Fruit fly (Drosophila melanogaster) whole organism, adult: ENCODE results near the gene Hsp67Bc.

Source experiments
- CG11617 ChIP-seq: fragments of 200-800 bp; sonication (Bioruptor generic); optimal IDR thresholded peaks from 2 replicates; lab custom pipeline; 2017; ENCODE audit warnings: mild to moderate bottlenecking, missing biosample characterization, missing genetic modification reagents, missing genetic modification characterization
- CG12768 ChIP-seq: fragments of 200-800 bp; sonication (Bioruptor generic); optimal IDR thresholded peaks from 2 replicates; lab custom pipeline; 2017; ENCODE audit warnings: missing biosample characterization, missing genetic modification characterization, mild to moderate bottlenecking, moderate library complexity, missing genetic modification reagents
- CG14711 ChIP-seq: fragments of 200-800 bp; sonication (Bioruptor generic); optimal IDR thresholded peaks from 2 replicates; lab custom pipeline; 2018; ENCODE audit warnings: missing biosample characterization, mild to moderate bottlenecking, missing genetic modification characterization, moderate library complexity
- CG1620 ChIP-seq: fragments of 200-800 bp; sonication (Bioruptor generic); optimal IDR thresholded peaks from 2 replicates; lab custom pipeline; 2016; ENCODE audit warnings: missing biosample characterization, missing genetic modification characterization
- CG33017 ChIP-seq: fragments of 200-800 bp; sonication (Bioruptor generic); optimal IDR thresholded peaks from 2 replicates; lab custom pipeline; 2018; ENCODE audit warnings: missing biosample characterization, mild to moderate bottlenecking, missing genetic modification characterization, moderate library complexity
- CG5204 ChIP-seq: fragments of 200-800 bp; sonication (Bioruptor generic); optimal IDR thresholded peaks from 2 replicates; lab custom pipeline; 2016; ENCODE audit warnings: missing biosample characterization, missing genetic modification characterization
- CG7045 ChIP-seq: fragments of 200-800 bp; sonication (Bioruptor generic); optimal IDR thresholded peaks from 2 replicates; lab custom pipeline; 2017; ENCODE audit warnings: missing biosample characterization, mild to moderate bottlenecking, missing genetic modification characterization
- CG7101 ChIP-seq: fragments of 200-800 bp; sonication (Bioruptor generic); optimal IDR thresholded peaks from 2 replicates; lab custom pipeline; 2018; ENCODE audit warnings: missing biosample characterization, mild to moderate bottlenecking, missing genetic modification characterization, moderate library complexity
- Clk ChIP-seq: fragments of 200-800 bp; sonication (Bioruptor generic); optimal IDR thresholded peaks from 2 replicates; lab custom pipeline; 2017; ENCODE audit warnings: missing biosample characterization, missing genetic modification characterization
- Crg-1 ChIP-seq: fragments of 200-800 bp; sonication (Bioruptor generic); optimal IDR thresholded peaks from 2 replicates; lab custom pipeline; 2016; ENCODE audit warnings: missing biosample characterization, missing genetic modification characterization
- Hr96 ChIP-seq: fragments of 200-800 bp; sonication (Bioruptor generic); optimal IDR thresholded peaks from 2 replicates; lab custom pipeline; 2016; ENCODE audit warnings: missing biosample characterization, missing genetic modification characterization
- Mnt ChIP-seq: fragments of 200-800 bp; sonication (Bioruptor generic); optimal IDR thresholded peaks from 2 replicates; lab custom pipeline; 2016; ENCODE audit warnings: missing biosample characterization, mild to moderate bottlenecking, missing genetic modification characterization
- bab1 ChIP-seq: fragments of 200-800 bp; sonication (Bioruptor generic); optimal IDR thresholded peaks from 3 replicates; lab custom pipeline; 2019; ENCODE audit warnings: missing biosample characterization, mild to moderate bottlenecking, missing genetic modification characterization, moderate library complexity
- cic ChIP-seq: fragments of 200-800 bp; sonication (Bioruptor generic); optimal IDR thresholded peaks from 2 replicates; lab custom pipeline; 2017; ENCODE audit warnings: missing biosample characterization, mild to moderate bottlenecking, missing genetic modification characterization, moderate library complexity
- cnc ChIP-seq, 2 experiments: fragments of >200 bp; optimal IDR thresholded peaks; 2 replicates each; lab custom pipeline; 2017
- kay ChIP-seq: fragments of 200-800 bp; sonication (Bioruptor generic); peaks from one replicate; lab custom pipeline; 2016; ENCODE audit warnings: missing biosample characterization, missing genetic modification characterization, borderline replicate concordance
- ovo ChIP-seq: fragments of 200-800 bp; sonication (Bioruptor generic); optimal IDR thresholded peaks from 2 replicates; lab custom pipeline; 2016; ENCODE audit warnings: missing biosample characterization, missing genetic modification characterization
- pad ChIP-seq: fragments of 200-800 bp; sonication (Bioruptor generic); optimal IDR thresholded peaks from 3 replicates; lab custom pipeline; 2017; ENCODE audit warnings: missing biosample characterization, missing genetic modification characterization, mild to moderate bottlenecking, moderate library complexity, missing genetic modification reagents
- tj ChIP-seq: fragments of 200-800 bp; sonication (Bioruptor generic); optimal IDR thresholded peaks from 3 replicates; lab custom pipeline; 2017; ENCODE audit warnings: missing biosample characterization, mild to moderate bottlenecking, missing genetic modification characterization, moderate library complexity
- toe ChIP-seq: fragments of 200-800 bp; sonication (Bioruptor generic); optimal IDR thresholded peaks from 2 replicates; lab custom pipeline; 2016; ENCODE audit warnings: missing biosample characterization, missing genetic modification characterization

Gene Hsp67Bc

DNA sequence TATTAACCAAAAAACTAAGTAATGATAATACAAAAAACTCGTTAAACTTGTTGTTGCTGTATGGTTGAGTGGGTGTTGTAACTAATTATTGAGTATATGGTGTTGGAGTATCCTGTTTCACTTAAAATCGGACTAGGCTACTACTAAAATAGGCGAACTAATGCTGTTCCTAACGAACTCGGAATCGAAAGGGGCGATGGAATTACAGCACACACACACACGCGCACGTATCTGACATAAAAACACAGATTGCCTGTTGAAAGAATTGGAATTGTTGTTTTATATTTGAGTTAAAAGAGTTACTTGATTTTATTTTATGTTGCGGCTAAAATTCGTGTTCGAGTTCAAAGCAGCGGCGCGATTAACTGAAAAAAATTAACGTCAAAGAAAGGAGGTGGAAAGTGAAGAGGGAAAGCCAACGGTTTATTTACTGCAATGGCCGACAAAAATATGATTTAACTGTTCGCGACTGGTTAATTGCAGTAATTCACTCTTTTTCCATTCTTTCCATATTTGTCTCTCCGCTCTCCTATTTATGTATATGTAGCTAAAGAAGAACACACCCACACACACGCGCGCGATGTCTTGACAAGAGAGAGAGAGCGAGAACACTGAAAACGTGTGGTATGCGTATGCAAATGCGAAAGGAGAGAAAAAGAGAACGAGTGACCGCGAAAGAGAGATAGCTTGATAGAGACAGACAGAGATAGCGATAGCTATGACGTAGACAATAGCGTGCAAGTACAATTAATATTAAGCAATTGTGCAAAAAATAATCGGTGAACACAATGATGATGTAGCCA lies 29.3 kb upstream of the Hsp67Bc start:
- TF ChIP-seq bab1 (GFP tag; lab: Kevin White, UChicago) (no peak), CG5204 (GFP tag; lab: Kevin White, UChicago) (no peak), CG7101 (tag; lab: Kevin White, UChicago) (no peak), CG11617 (GFP tag; lab: Kevin White, UChicago) (no peak), CG1620 (GFP tag; lab: Kevin White, UChicago) (no peak), kay (GFP tag; lab: Kevin White, UChicago) (peak; percentile 96), CG14711 (tag; lab: Kevin White, UChicago) (no peak), cnc (optimal IDR thresholded peaks at IDR 0.05; lab: Kevin White, UChicago) (no peak), Mnt (GFP tag; lab: Kevin White, UChicago) (no peak), Hr96 (GFP tag; lab: Kevin White, UChicago) (no peak), CG7045 (GFP tag; lab: Kevin White, UChicago) (no peak), toe (GFP tag; lab: Kevin White, UChicago) (no peak), CG33017 (tag; lab: Kevin White, UChicago) (no peak), Crg-1 (GFP tag; lab: Kevin White, UChicago) (no peak), tj (GFP tag; lab: Kevin White, UChicago) (peak; percentile 74), ovo (peak; percentile 93), cic (GFP tag; lab: Kevin White, UChicago) (no peak), pad (peak; percentile 87), CG12768 (GFP tag; lab: Kevin White, UChicago) (peak; percentile 13), Clk (no peak)

DNA sequence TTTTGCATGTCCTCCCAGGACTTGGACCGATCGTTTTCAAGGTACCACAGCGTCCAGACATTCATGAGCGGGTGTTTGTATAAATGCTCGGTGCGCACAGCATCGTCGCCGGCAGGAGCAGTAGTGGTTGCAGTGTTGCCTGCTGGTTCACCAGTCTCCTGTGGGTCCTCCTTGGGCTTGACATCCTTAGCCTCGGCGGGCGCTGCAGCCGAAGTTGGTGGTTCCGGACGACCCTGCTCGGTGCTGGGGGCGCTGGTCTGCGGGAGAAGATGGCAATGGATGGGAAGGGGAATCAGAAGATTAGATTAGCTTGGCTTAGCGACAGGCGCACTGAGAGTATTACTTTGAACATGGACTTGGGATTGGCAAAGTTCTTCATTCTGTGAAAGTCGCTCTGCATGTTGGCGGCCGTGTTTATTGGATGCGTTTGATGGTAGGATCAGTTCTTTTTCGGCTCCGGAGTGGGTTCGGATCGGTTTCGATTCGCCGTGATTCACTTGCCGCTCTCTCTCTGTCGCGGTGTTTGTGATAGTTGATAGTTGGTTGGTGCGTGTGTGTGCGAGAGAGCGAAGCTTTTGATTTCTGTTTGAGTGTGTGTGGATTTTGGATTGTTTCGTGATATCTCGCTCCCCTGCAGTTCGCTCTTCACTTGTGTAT lies 28.5 kb upstream of the Hsp67Bc start:
- no peak for TF ChIP-seq tj (GFP tag; lab: Kevin White, UChicago)

DNA sequence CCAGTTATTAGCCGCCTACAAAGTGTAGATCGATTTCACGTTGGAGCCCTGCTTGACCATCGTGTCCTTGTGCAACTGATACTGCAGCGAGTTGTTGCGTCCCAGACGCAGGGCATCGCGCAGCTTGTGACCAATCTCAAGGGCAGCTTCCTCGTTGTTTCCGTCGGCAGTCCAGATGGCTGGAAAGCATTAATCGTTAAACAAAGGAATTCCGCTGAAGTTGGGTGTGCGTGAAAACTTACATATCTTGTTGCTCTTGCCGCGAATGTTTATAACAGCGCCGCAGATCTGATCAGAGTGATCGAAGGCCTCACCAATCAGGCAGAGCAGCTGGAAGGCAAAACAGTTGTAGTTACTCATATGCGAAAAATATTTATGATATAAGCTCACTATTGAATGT lies 27.6 kb upstream of the Hsp67Bc start:
- TF ChIP-seq ovo (no peak), CG5204 (GFP tag; lab: Kevin White, UChicago) (no peak), CG7101 (tag; lab: Kevin White, UChicago) (no peak), Crg-1 (GFP tag; lab: Kevin White, UChicago) (no peak), pad (no peak), toe (GFP tag; lab: Kevin White, UChicago) (no peak), Mnt (GFP tag; lab: Kevin White, UChicago) (no peak), CG11617 (GFP tag; lab: Kevin White, UChicago) (no peak), kay (GFP tag; lab: Kevin White, UChicago) (no peak), bab1 (GFP tag; lab: Kevin White, UChicago) (no peak), Clk (no peak), tj (GFP tag; lab: Kevin White, UChicago) (no peak), cic (GFP tag; lab: Kevin White, UChicago) (no peak), CG14711 (tag; lab: Kevin White, UChicago) (no peak), CG33017 (tag; lab: Kevin White, UChicago) (no peak), CG12768 (GFP tag; lab: Kevin White, UChicago) (no peak), CG7045 (GFP tag; lab: Kevin White, UChicago) (no peak)

DNA sequence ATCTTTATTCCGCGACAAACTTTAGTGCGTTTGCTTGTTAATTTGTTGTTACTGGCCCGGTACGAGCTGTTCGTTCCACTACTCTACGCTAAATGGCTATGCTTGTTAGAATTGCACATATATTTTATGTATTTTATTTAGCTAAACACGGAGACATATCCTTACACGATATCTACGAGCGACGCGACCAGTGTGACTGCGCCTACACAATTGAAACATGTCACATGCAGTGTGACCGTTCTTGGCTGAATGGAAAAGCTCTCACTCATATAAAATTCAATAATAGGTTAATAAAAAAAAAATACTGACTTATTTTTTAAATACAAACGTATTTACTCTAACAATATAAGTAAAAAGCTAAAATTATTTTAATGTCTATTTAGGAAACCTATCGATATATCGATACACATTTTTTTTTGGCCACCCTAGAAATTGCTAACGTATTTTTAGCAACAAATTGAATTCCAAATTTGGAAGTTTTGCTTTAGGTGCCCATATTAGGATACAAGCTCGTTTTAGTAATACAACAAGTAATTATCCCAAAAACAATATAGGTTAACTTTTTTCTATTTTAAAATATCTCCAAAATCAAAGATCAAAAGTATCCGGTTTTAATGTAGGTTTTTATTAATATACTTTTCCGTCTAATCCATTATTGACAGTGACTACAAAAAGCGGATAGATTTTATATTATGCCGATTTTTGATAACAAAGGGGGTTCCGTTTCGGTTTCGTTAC lies 26.9 kb upstream of the Hsp67Bc start, which contains the start of gene CG4080:
CG4080 (minus strand) TSS at position 215 of the 738 bp plus-strand sequence.
- TF ChIP-seq Crg-1 (GFP tag; lab: Kevin White, UChicago) (peak; percentile 33), CG33017 (tag; lab: Kevin White, UChicago) (peak; percentile 49), toe (GFP tag; lab: Kevin White, UChicago) (no peak), bab1 (GFP tag; lab: Kevin White, UChicago) (peak; percentile 42), tj (GFP tag; lab: Kevin White, UChicago) (no peak), ovo (peak; percentile 39), Hr96 (GFP tag; lab: Kevin White, UChicago) (no peak), CG12768 (GFP tag; lab: Kevin White, UChicago) (no peak), kay (GFP tag; lab: Kevin White, UChicago) (peak; percentile 98), pad (no peak), CG14711 (tag; lab: Kevin White, UChicago) (peak; percentile 43), CG1620 (GFP tag; lab: Kevin White, UChicago) (peak; percentile 49), CG7045 (GFP tag; lab: Kevin White, UChicago) (no peak), cic (GFP tag; lab: Kevin White, UChicago) (peak; percentile 38), CG5204 (GFP tag; lab: Kevin White, UChicago) (no peak), Clk (no peak), CG7101 (tag; lab: Kevin White, UChicago) (peak; percentile 37), CG11617 (GFP tag; lab: Kevin White, UChicago) (peak; percentile 76), cnc (optimal IDR thresholded peaks at IDR 0.05; lab: Kevin White, UChicago) (no peak), Mnt (GFP tag; lab: Kevin White, UChicago) (peak; percentile 63)
